Fruit fly (Drosophila melanogaster): Measurements from ENCODE around the gene CG14671.

- TF ChIP-seq psq (optimal IDR thresholded peaks at IDR 0.05): no peak
- TF ChIP-seq Sin3A (optimal IDR thresholded peaks at IDR 0.05): no peak
- no peak for TF ChIP-seq insv (optimal IDR thresholded peaks at IDR 0.05)
- no peak for TF ChIP-seq Myc (optimal IDR thresholded peaks at IDR 0.05)
- no peak for TF ChIP-seq ttk (optimal IDR thresholded peaks at IDR 0.05)
- TF ChIP-seq h (optimal IDR thresholded peaks at IDR 0.05): no peak
These were observed 30.3 kb upstream of the CG14671 start for dm6 chr3R:5594878-5595277.
